Worm (Caenorhabditis elegans) whole organism, L4 larva: Measurements from ENCODE around the gene Y57G11C.51.

ENCODE experiments used
- R02D3.7 ChIP-seq: fragments of 150-350 bp; sonication (generic microtip); optimal IDR thresholded peaks from 3 replicates; lab custom pipeline; 2014; ENCODE audit warnings: missing biosample characterization, missing genetic modification characterization
- T20F7.1 ChIP-seq: fragments of 200-800 bp; sonication (Bioruptor generic); optimal IDR thresholded peaks from 2 replicates; lab custom pipeline; 2018; ENCODE audit warnings: mild to moderate bottlenecking, missing genetic modification characterization, missing compliant biosample characterization
- ama-1 ChIP-seq: fragments of 150-350 bp; optimal IDR thresholded peaks from 2 replicates; lab custom pipeline; 2014; ENCODE audit warnings: inconsistent platforms, mixed read lengths
- ces-1 ChIP-seq: fragments of 150-350 bp; sonication (generic microtip); optimal IDR thresholded peaks from 4 replicates; lab custom pipeline; 2014; ENCODE audit warnings: missing biosample characterization, missing genetic modification reagents, missing genetic modification characterization
- dmd-6 ChIP-seq: fragments of 200-800 bp; sonication (Bioruptor generic); IDR thresholded peaks from 2 replicates; pipeline ENCODE4 v1.3.6; 2022; ENCODE audit warnings: missing genetic modification reagents, missing genetic modification characterization, missing compliant biosample characterization
- dve-1 ChIP-seq: sonication (generic microtip); optimal IDR thresholded peaks from 2 replicates; lab custom pipeline; 2017; ENCODE audit warnings: antibody characterized with exemption, mild to moderate bottlenecking, missing genetic modification characterization, missing compliant biosample characterization; ENCODE audit not compliant: insufficient read depth
- lin-13 ChIP-seq: fragments of 150-350 bp; optimal IDR thresholded peaks from 2 replicates; lab custom pipeline; 2014; ENCODE audit warnings: missing biosample characterization, missing genetic modification reagents, missing genetic modification characterization
- lin-39 ChIP-seq: fragments of 150-350 bp; optimal IDR thresholded peaks from 2 replicates; lab custom pipeline; 2014; ENCODE audit warnings: missing biosample characterization, missing genetic modification reagents, missing genetic modification characterization
- mep-1 ChIP-seq: fragments of 150-350 bp; sonication (generic microtip); optimal IDR thresholded peaks from 3 replicates; lab custom pipeline; 2014; ENCODE audit warnings: missing biosample characterization, missing genetic modification characterization
- nhr-76 ChIP-seq: fragments of 150-350 bp; optimal IDR thresholded peaks from 2 replicates; lab custom pipeline; 2014; ENCODE audit warnings: missing biosample characterization, missing genetic modification characterization
- pha-4 ChIP-seq, 2 experiments: fragments of 150-350 bp in 1 of 2; fragments of 200-800 bp in 1 of 2; sonication (Bioruptor generic) in 1 of 2; IDR thresholded peaks in 1 of 2; optimal IDR thresholded peaks in 1 of 2; 2 replicates each; pipeline versions ENCODE4 v1.3.6 to Lab custom; 2014 to 2022; ENCODE audit warnings: missing genetic modification characterization in 2 of 2, missing genetic modification reagents in 2 of 2, missing biosample characterization in 1 of 2, missing compliant biosample characterization in 1 of 2
- snpc-1.2 ChIP-seq: fragments of 200-800 bp; sonication (Bioruptor generic); IDR thresholded peaks from 2 replicates; pipeline ENCODE4 v1.3.6; 2022; ENCODE audit warnings: missing genetic modification reagents, missing genetic modification characterization, missing compliant biosample characterization
- snpc-4 ChIP-seq: fragments of 150-350 bp; optimal IDR thresholded peaks from 2 replicates; lab custom pipeline; 2014; ENCODE audit warnings: missing biosample characterization, missing genetic modification characterization
- unc-39 ChIP-seq: sonication (generic microtip); optimal IDR thresholded peaks from 2 replicates; lab custom pipeline; 2017; ENCODE audit warnings: missing biosample characterization, missing genetic modification characterization

ce11 chrIV:14781537-14781936 lies 7.2 kb upstream of the Y57G11C.51 start, which contains the start of gene Y57G11C.8:
- TF ChIP-seq lin-39 (tag; lab: Kevin White, UChicago) (no peak), dmd-6 (GFP tag; lab: Robert Waterston, UW) (no peak), unc-39 (no peak), snpc-4 (tag; lab: Kevin White, UChicago) (no peak), R02D3.7 (tag; lab: Kevin White, UChicago) (no peak), nhr-76 (no peak), ces-1 (no peak), ama-1 (no peak), snpc-1.2 (GFP tag; lab: Robert Waterston, UW) (no peak), pha-4 (GFP tag; IDR thresholded peaks at IDR 0.05; lab: Robert Waterston, UW) (no peak), pha-4 (tag; optimal IDR thresholded peaks at IDR 0.05; lab: Kevin White, UChicago) (no peak), dve-1 (tag; lab: Kevin White, UChicago) (no peak), T20F7.1 (GFP tag; lab: Kevin White, UChicago) (no peak), mep-1 (tag; lab: Kevin White, UChicago) (no peak), lin-13 (no peak)
